In the genomic region with DNA sequence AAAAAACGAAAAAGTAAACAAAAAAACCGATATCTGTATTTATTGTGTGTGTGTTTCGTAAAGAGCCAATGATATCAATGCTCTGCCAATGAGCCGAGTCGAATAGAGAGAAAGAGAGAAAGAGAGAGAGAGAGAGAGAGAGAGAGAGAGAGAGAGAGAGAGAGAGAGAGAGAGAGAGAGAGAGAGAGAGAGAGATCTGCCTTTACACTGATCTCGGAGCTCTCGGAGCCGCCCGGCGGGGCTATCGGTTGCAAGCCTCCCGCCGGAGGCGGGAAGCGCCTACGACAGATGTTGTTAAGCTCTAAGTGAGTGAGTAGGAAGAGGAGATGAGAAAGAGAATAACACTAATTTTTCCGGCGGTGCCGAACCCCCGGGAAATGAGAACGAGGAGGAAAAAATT, we compare ENCODE assay signal across 7 worm cellular contexts.
TF ChIP-seq lines count a peak whose summit lies in the region.

No protein-coding gene starts in this region.

TF ChIP-seq in whole organism, L1 larva, 84 proteins besides CTCF, POLR2A, EP300 and RAD21 (continues in another document):
- TF ChIP-seq dpl-1 (GFP tag; optimal IDR thresholded peaks at IDR 0.05; lab: Kevin White, UChicago) (peak in 1 of 3 experiments; percentile 11), lsy-2 (tag; optimal IDR thresholded peaks at IDR 0.05; lab: Kevin White, UChicago) (peak; percentile 31 to 43), nhr-11 (tag; optimal IDR thresholded peaks at IDR 0.05; lab: Kevin White, UChicago) (peak; percentile 46), rnt-1 (tag; optimal IDR thresholded peaks at IDR 0.05; lab: Kevin White, UChicago) (no peak), alr-1 (tag; optimal IDR thresholded peaks at IDR 0.05; lab: Kevin White, UChicago; ENCODE audit: borderline replicate concordance) (no peak), lin-39 (tag; optimal IDR thresholded peaks at IDR 0.05; lab: Kevin White, UChicago) (peak; percentile 25), pqm-1 (tag; optimal IDR thresholded peaks at IDR 0.05; lab: Kevin White, UChicago) (no peak), efl-1 (optimal IDR thresholded peaks at IDR 0.05; lab: Kevin White, UChicago) (peak; percentile 52 to 57), efl-1 (GFP tag; optimal IDR thresholded peaks at IDR 0.05 in 1 of 2; lab: Kevin White, UChicago) (peak in 1 of 2 experiments; percentile 79), pag-3 (tag; optimal IDR thresholded peaks at IDR 0.05; lab: Kevin White, UChicago; ENCODE audit: borderline replicate concordance, insufficient read depth) (peak; percentile 30), unc-98 (GFP tag; IDR thresholded peaks at IDR 0.05; lab: Robert Waterston, UW) (peak; percentile 50; the same call in 1 of the 2 replicates)

TF ChIP-seq in whole organism, L2 larva, 48 proteins besides CTCF, POLR2A, EP300 and RAD21 (continues in another document):
- TF ChIP-seq unc-62 (GFP tag; optimal IDR thresholded peaks at IDR 0.05; lab: Kevin White, UChicago): no peak
- TF ChIP-seq ceh-16 (tag; optimal IDR thresholded peaks at IDR 0.05; lab: Kevin White, UChicago): no peak
- peak; percentile 6 for TF ChIP-seq C34F6.9 (tag; optimal IDR thresholded peaks at IDR 0.05; lab: Kevin White, UChicago)
- peak in 1 of 2 experiments; percentile 45 for TF ChIP-seq lsy-2 (tag; optimal IDR thresholded peaks at IDR 0.05; lab: Kevin White, UChicago)
- no peak for TF ChIP-seq ztf-4 (tag; optimal IDR thresholded peaks at IDR 0.05; lab: Kevin White, UChicago)
- TF ChIP-seq ama-1 (optimal IDR thresholded peaks at IDR 0.05; lab: Kevin White, UChicago): no peak
- no peak for TF ChIP-seq sma-9 (GFP tag; optimal IDR thresholded peaks at IDR 0.05; lab: Kevin White, UChicago)
- TF ChIP-seq sma-9 (tag; optimal IDR thresholded peaks at IDR 0.05; lab: Kevin White, UChicago): no peak
- TF ChIP-seq sem-4 (tag; optimal IDR thresholded peaks at IDR 0.05; lab: Kevin White, UChicago): no peak
- TF ChIP-seq nhr-129 (tag; optimal IDR thresholded peaks at IDR 0.05; lab: Kevin White, UChicago): peak; percentile 5
- TF ChIP-seq elt-3 (tag; optimal IDR thresholded peaks at IDR 0.05; lab: Kevin White, UChicago): no peak
- TF ChIP-seq aly-2 (tag; optimal IDR thresholded peaks at IDR 0.05; lab: Kevin White, UChicago): no peak
- no peak for TF ChIP-seq ztf-11 (tag; optimal IDR thresholded peaks at IDR 0.05; lab: Kevin White, UChicago)

TF ChIP-seq in whole organism, L3 larva, 47 proteins besides CTCF, POLR2A, EP300 and RAD21:
- TF ChIP-seq mdl-1 (tag; optimal IDR thresholded peaks at IDR 0.05; lab: Kevin White, UChicago) (no peak), nfya-1 (tag; optimal IDR thresholded peaks at IDR 0.05; lab: Kevin White, UChicago; ENCODE audit: insufficient read depth) (peak; percentile 39)

TF ChIP-seq in whole organism, L4 larva, 104 proteins besides CTCF, POLR2A, EP300 and RAD21 (continues in another document):
- no peak for TF ChIP-seq jun-1 (tag; optimal IDR thresholded peaks at IDR 0.05; lab: Kevin White, UChicago)
- TF ChIP-seq ceh-44 (GFP tag; IDR thresholded peaks at IDR 0.05; lab: Robert Waterston, UW): no peak
- peak; percentile 27 for TF ChIP-seq nhr-11 (tag; optimal IDR thresholded peaks at IDR 0.05; lab: Kevin White, UChicago)
- no peak for TF ChIP-seq nhr-111 (GFP tag; optimal IDR thresholded peaks at IDR 0.05; lab: Kevin White, UChicago)
- no peak for TF ChIP-seq ceh-32 (tag; optimal IDR thresholded peaks at IDR 0.05; lab: Kevin White, UChicago; ENCODE audit: poor library complexity)
- no peak for TF ChIP-seq F49E8.2 (tag; optimal IDR thresholded peaks at IDR 0.05; lab: Kevin White, UChicago; ENCODE audit: borderline replicate concordance)
- TF ChIP-seq unc-62 (GFP tag; optimal IDR thresholded peaks at IDR 0.05 in 1 of 2; lab: Kevin White, UChicago): no peak
- no peak for TF ChIP-seq unc-62 (tag; optimal IDR thresholded peaks at IDR 0.05; lab: Kevin White, UChicago)
- no peak for TF ChIP-seq fos-1 (tag; optimal IDR thresholded peaks at IDR 0.05; lab: Kevin White, UChicago)
- TF ChIP-seq lin-1 (GFP tag; IDR thresholded peaks at IDR 0.05; lab: Robert Waterston, UW): 0 out of 2 replicates have a peak, but pooled peaks have one; percentile 24
- peak; percentile 95 for TF ChIP-seq set-16 (GFP tag; IDR thresholded peaks at IDR 0.05; lab: Robert Waterston, UW)
- no peak for TF ChIP-seq zip-2 (tag; optimal IDR thresholded peaks at IDR 0.05; lab: Kevin White, UChicago)
- no peak for TF ChIP-seq dpl-1 (GFP tag; optimal IDR thresholded peaks at IDR 0.05; lab: Kevin White, UChicago)
- peak; percentile 86 for TF ChIP-seq aha-1 (tag; lab: Kevin White, UChicago)
- no peak for TF ChIP-seq lin-29 (GFP tag; IDR thresholded peaks at IDR 0.05; lab: Robert Waterston, UW)
- TF ChIP-seq F37D6.2 (tag; optimal IDR thresholded peaks at IDR 0.05; lab: Kevin White, UChicago): no peak

TF ChIP-seq in whole organism, late embryonic, 69 proteins besides CTCF, POLR2A, EP300 and RAD21:
- TF ChIP-seq mec-3 (tag; optimal IDR thresholded peaks at IDR 0.05; lab: Kevin White, UChicago; ENCODE audit: borderline replicate concordance) (no peak), unc-42 (tag; optimal IDR thresholded peaks at IDR 0.05; lab: Kevin White, UChicago) (no peak), ztf-16 (tag; optimal IDR thresholded peaks at IDR 0.05; lab: Kevin White, UChicago) (no peak), dmd-4 (tag; optimal IDR thresholded peaks at IDR 0.05; lab: Kevin White, UChicago; ENCODE audit: borderline replicate concordance) (no peak), pat-9 (tag; optimal IDR thresholded peaks at IDR 0.05; lab: Kevin White, UChicago) (peak; percentile 36), ttx-3 (tag; optimal IDR thresholded peaks at IDR 0.05; lab: Kevin White, UChicago) (no peak), che-1 (tag; optimal IDR thresholded peaks at IDR 0.05; lab: Kevin White, UChicago) (no peak), hlh-30 (tag; optimal IDR thresholded peaks at IDR 0.05; lab: Kevin White, UChicago; ENCODE audit: insufficient read depth) (no peak), nfya-1 (tag; optimal IDR thresholded peaks at IDR 0.05; lab: Kevin White, UChicago) (peak; percentile 52), lin-11 (tag; optimal IDR thresholded peaks at IDR 0.05; lab: Kevin White, UChicago) (no peak), F13H6.1 (tag; optimal IDR thresholded peaks at IDR 0.05; lab: Kevin White, UChicago) (no peak)

TF ChIP-seq in whole organism, mixed stage, embryonic, 35 proteins besides CTCF, POLR2A, EP300 and RAD21:
- TF ChIP-seq unc-62 (GFP tag; optimal IDR thresholded peaks at IDR 0.05; lab: Kevin White, UChicago): peak; percentile 0
- TF ChIP-seq mep-1 (tag; optimal IDR thresholded peaks at IDR 0.05; lab: Kevin White, UChicago): no peak
- TF ChIP-seq unc-120 (tag; optimal IDR thresholded peaks at IDR 0.05; lab: Kevin White, UChicago; ENCODE audit: poor library complexity, severe bottlenecking): peak; percentile 31
- peak; percentile 71 for TF ChIP-seq hlh-1 (tag; optimal IDR thresholded peaks at IDR 0.05; lab: Kevin White, UChicago)
- TF ChIP-seq zip-8 (tag; optimal IDR thresholded peaks at IDR 0.05; lab: Kevin White, UChicago): no peak
- TF ChIP-seq nhr-2 (tag; optimal IDR thresholded peaks at IDR 0.05; lab: Kevin White, UChicago): no peak
- TF ChIP-seq snpc-4 (tag; optimal IDR thresholded peaks at IDR 0.05; lab: Kevin White, UChicago): no peak
- TF ChIP-seq M03D4.4 (tag; optimal IDR thresholded peaks at IDR 0.05; lab: Kevin White, UChicago): peak; percentile 59
- peak; percentile 50 for TF ChIP-seq sptf-1 (tag; optimal IDR thresholded peaks at IDR 0.05; lab: Kevin White, UChicago)

TF ChIP-seq in whole organism, young adult, 124 proteins besides CTCF, POLR2A, EP300 and RAD21:
- TF ChIP-seq F37B4.10 (GFP tag; IDR thresholded peaks at IDR 0.05; lab: Robert Waterston, UW) (no peak), repo-1 (tag; optimal IDR thresholded peaks at IDR 0.05; lab: Kevin White, UChicago) (no peak), egrh-3 (GFP tag; IDR thresholded peaks at IDR 0.05; lab: Robert Waterston, UW) (peak; percentile 86; the same call in 1 of the 2 replicates)
